Worm (Caenorhabditis elegans): ENCODE data around the gene srh-239.

Gene srh-239

DNA sequence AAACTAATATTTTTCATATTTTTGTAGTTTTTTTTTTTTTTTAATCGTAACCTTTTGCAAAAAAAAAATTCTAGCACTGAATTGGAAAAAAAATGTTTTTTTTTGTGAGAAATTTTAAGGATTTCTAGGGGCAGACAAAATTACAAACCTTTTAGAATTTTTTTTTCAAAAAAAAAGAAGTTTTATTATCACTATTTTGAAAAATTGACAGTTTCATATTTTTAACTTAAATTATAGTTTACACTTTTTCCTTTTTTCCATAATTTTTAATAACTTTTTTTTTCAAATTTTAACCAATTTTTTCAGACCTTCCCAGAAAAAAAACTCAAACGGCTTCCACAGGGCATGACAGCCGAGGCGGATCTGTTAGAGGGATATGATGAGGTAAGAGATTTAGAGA is 25.5 kb downstream of the srh-239 start, which contains the start of gene dpf-1:
dpf-1 (plus strand) TSS at position 301 of the 400 bp plus-strand sequence.
- TF ChIP-seq K02D7.2 (tag; optimal IDR thresholded peaks at IDR 0.05) (no peak), pax-1 (tag; optimal IDR thresholded peaks at IDR 0.05) (no peak), ceh-9 (tag; optimal IDR thresholded peaks at IDR 0.05) (no peak), F13H6.1 (tag; optimal IDR thresholded peaks at IDR 0.05) (no peak), zip-5 (tag; optimal IDR thresholded peaks at IDR 0.05) (no peak), ceh-24 (tag; optimal IDR thresholded peaks at IDR 0.05) (no peak)

- no peak for TF ChIP-seq ref-2 (tag; optimal IDR thresholded peaks at IDR 0.05)
- TF ChIP-seq C38D4.7 (GFP tag; optimal IDR thresholded peaks at IDR 0.05): no peak
- no peak for TF ChIP-seq sox-2 (GFP tag; IDR thresholded peaks at IDR 0.05)
- TF ChIP-seq sdc-2 (tag; optimal IDR thresholded peaks at IDR 0.05): no peak
- no peak for TF ChIP-seq ceh-2 (tag; optimal IDR thresholded peaks at IDR 0.05)
- TF ChIP-seq nhr-232 (tag; optimal IDR thresholded peaks at IDR 0.05): no peak
- no peak for TF ChIP-seq npax-4 (tag; optimal IDR thresholded peaks at IDR 0.05)
- TF ChIP-seq pag-3 (tag; optimal IDR thresholded peaks at IDR 0.05; ENCODE audit: borderline replicate concordance): no peak
- TF ChIP-seq ama-1 (optimal IDR thresholded peaks at IDR 0.05): no peak
- no peak for TF ChIP-seq hlh-8 (tag; optimal IDR thresholded peaks at IDR 0.05)
- no peak for TF ChIP-seq ceh-31 (tag; optimal IDR thresholded peaks at IDR 0.05)
- no peak for TF ChIP-seq madf-2 (tag; optimal IDR thresholded peaks at IDR 0.05)
Observed at ce11 chrV:15478597-15478996, 33.1 kb downstream of the srh-239 start, which contains the start of gene C06B8.2. C06B8.2 (minus strand) TSS chrV:15478749.

DNA sequence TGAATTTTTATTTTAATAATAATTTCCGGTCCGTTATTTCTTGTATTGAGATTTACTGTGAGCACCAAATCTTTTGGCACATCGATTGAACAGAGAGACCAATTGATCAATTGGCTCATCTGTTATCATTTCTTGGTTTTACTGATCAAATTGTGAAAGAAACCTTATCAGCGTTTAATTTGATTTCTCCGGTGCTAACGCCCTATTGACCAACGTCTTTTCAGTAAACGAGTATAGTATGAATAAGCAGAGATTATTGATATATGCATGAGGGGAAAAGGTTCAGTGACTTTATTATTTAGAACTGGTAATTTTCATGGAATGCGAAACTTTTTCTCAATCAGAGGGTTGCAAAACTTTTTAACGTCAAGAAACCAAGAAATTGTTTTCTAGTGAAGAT is 33.6 kb downstream of the srh-239 start:
- TF ChIP-seq lim-6 (tag; optimal IDR thresholded peaks at IDR 0.05): no peak
- TF ChIP-seq elt-2 (tag; optimal IDR thresholded peaks at IDR 0.05): peak; percentile 46
- TF ChIP-seq ref-2 (tag; optimal IDR thresholded peaks at IDR 0.05): no peak

DNA sequence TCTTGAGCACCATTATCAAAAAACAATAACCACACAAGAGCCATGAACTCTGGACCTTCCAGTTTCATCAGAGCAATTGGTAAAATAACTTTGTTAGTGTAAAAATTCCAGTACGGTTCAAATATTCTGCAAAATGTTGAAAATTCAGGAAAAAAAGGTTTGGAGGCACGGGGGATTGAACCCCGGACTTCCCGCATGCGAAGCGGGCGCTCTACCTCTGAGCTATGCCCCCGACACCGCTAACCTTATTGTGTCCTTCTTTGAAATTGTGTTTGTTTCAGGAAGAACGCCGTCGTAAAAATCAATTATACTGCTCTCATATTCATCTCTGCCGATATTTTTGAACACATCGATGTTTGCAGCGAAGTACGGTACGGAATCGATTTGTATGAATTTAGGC is 34.3 kb downstream of the srh-239 start:
- TF ChIP-seq hlh-15 (tag; optimal IDR thresholded peaks at IDR 0.05): no peak
- TF ChIP-seq zip-5 (tag; optimal IDR thresholded peaks at IDR 0.05): no peak
- no peak for TF ChIP-seq ceh-45 (GFP tag; IDR thresholded peaks at IDR 0.05)
- TF ChIP-seq C08G9.2 (tag; optimal IDR thresholded peaks at IDR 0.05): no peak
- no peak for TF ChIP-seq ceh-6 (GFP tag; optimal IDR thresholded peaks at IDR 0.05)
- no peak for TF ChIP-seq che-1 (tag; optimal IDR thresholded peaks at IDR 0.05)
- TF ChIP-seq npax-4 (tag; optimal IDR thresholded peaks at IDR 0.05): no peak
- TF ChIP-seq Y22D7AL.16 (tag; optimal IDR thresholded peaks at IDR 0.05): no peak
- no peak for TF ChIP-seq hlh-30 (tag; optimal IDR thresholded peaks at IDR 0.05; ENCODE audit: insufficient read depth)
- TF ChIP-seq lim-6 (tag; optimal IDR thresholded peaks at IDR 0.05): no peak
- TF ChIP-seq dve-1 (tag; optimal IDR thresholded peaks at IDR 0.05): no peak
- no peak for TF ChIP-seq sdc-2 (tag; optimal IDR thresholded peaks at IDR 0.05)
- TF ChIP-seq fkh-6 (tag; optimal IDR thresholded peaks at IDR 0.05): no peak
- no peak for TF ChIP-seq hlh-13 (GFP tag; optimal IDR thresholded peaks at IDR 0.05)
- no peak for TF ChIP-seq sox-2 (GFP tag; IDR thresholded peaks at IDR 0.05)

ce11 chrV:15480505-15481075 is 35.1 kb downstream of the srh-239 start:
- TF ChIP-seq fkh-6 (tag; optimal IDR thresholded peaks at IDR 0.05) (no peak), pha-4 (tag; optimal IDR thresholded peaks at IDR 0.05) (no peak), pat-9 (tag; optimal IDR thresholded peaks at IDR 0.05) (no peak), ztf-16 (tag; optimal IDR thresholded peaks at IDR 0.05) (no peak), ets-4 (tag; optimal IDR thresholded peaks at IDR 0.05) (no peak), elt-4 (tag; optimal IDR thresholded peaks at IDR 0.05) (no peak), hlh-13 (GFP tag; optimal IDR thresholded peaks at IDR 0.05) (no peak), ceh-48 (tag; optimal IDR thresholded peaks at IDR 0.05) (no peak), hlh-8 (tag; optimal IDR thresholded peaks at IDR 0.05) (no peak), lin-11 (tag; optimal IDR thresholded peaks at IDR 0.05) (no peak), dmd-4 (tag; optimal IDR thresholded peaks at IDR 0.05; ENCODE audit: borderline replicate concordance) (no peak), unc-86 (tag; optimal IDR thresholded peaks at IDR 0.05) (no peak), ceh-45 (GFP tag; IDR thresholded peaks at IDR 0.05) (no peak), pax-1 (tag; optimal IDR thresholded peaks at IDR 0.05) (no peak), che-1 (tag; optimal IDR thresholded peaks at IDR 0.05) (no peak), hlh-15 (tag; optimal IDR thresholded peaks at IDR 0.05) (no peak), unc-55 (GFP tag; optimal IDR thresholded peaks at IDR 0.05) (no peak), ceh-24 (tag; optimal IDR thresholded peaks at IDR 0.05) (no peak), ceh-19 (GFP tag; optimal IDR thresholded peaks at IDR 0.05) (no peak)

All from whole organism, late embryonic.